Worm (Caenorhabditis elegans): ENCODE measurements around the gene sri-72.

- no peak for TF ChIP-seq flt-1 (GFP tag; IDR thresholded peaks at IDR 0.05)
- no peak for TF ChIP-seq hmbx-1 (tag; optimal IDR thresholded peaks at IDR 0.05)
- no peak for TF ChIP-seq ama-1 (optimal IDR thresholded peaks at IDR 0.05)
- no peak for TF ChIP-seq ets-7 (tag; optimal IDR thresholded peaks at IDR 0.05)
- TF ChIP-seq pes-1 (GFP tag; IDR thresholded peaks at IDR 0.05): no peak
- TF ChIP-seq hmg-4 (GFP tag; optimal IDR thresholded peaks at IDR 0.05): no peak
- no peak for TF ChIP-seq ceh-13 (GFP tag; optimal IDR thresholded peaks at IDR 0.05)
- TF ChIP-seq hnd-1 (tag; optimal IDR thresholded peaks at IDR 0.05): no peak
- TF ChIP-seq aly-1 (tag; optimal IDR thresholded peaks at IDR 0.05): no peak
- no peak for TF ChIP-seq F13C5.2 (tag; optimal IDR thresholded peaks at IDR 0.05)
- no peak for TF ChIP-seq sea-1 (GFP tag; conservative IDR thresholded peaks at IDR 0.05)
- no peak for TF ChIP-seq tbx-37 (GFP tag; conservative IDR thresholded peaks at IDR 0.05)
Observed at ce11 chrV:541470-541869, 26.5 kb downstream of the sri-72 start.

Measured in whole organism, early embryonic.